Worm (Caenorhabditis elegans) whole organism, midembryonic: ENCODE measurements around the gene lam-1.
"Not testable (repeated sequence)": the region's sequence is repeated elsewhere in the genome, so short reads cannot be mapped to it uniquely, and the experiment has no call there.

ENCODE experiments used
- T22C8.4 ChIP-seq: fragments of 200-800 bp; sonication (Bioruptor generic); IDR thresholded peaks from 2 replicates; pipeline ENCODE4 v1.3.6; 2022; ENCODE audit warnings: missing genetic modification characterization, missing compliant biosample characterization
- cog-1 ChIP-seq: sonication (generic microtip); optimal IDR thresholded peaks from 2 replicates; lab custom pipeline; 2016; ENCODE audit warnings: missing genetic modification characterization, missing compliant biosample characterization
- flt-1 ChIP-seq: fragments of 200-800 bp; sonication (Bioruptor generic); IDR thresholded peaks from 2 replicates; pipeline ENCODE4 v1.3.6; 2022; ENCODE audit warnings: missing genetic modification characterization, missing compliant biosample characterization
- klf-2 ChIP-seq: fragments of 200-800 bp; sonication (Bioruptor generic); conservative IDR thresholded peaks from 2 replicates; pipeline ENCODE4 v1.3.6; 2022; ENCODE audit warnings: missing genetic modification reagents, missing genetic modification characterization, missing compliant biosample characterization
- med-1 ChIP-seq: sonication (generic microtip); optimal IDR thresholded peaks from 2 replicates; lab custom pipeline; 2017; ENCODE audit warnings: missing genetic modification characterization, mild to moderate bottlenecking, missing compliant biosample characterization, antibody characterized with exemption, missing genetic modification reagents; ENCODE audit not compliant: insufficient read depth
- ref-1 ChIP-seq: fragments of 200-800 bp; sonication (Bioruptor generic); conservative IDR thresholded peaks from 2 replicates; pipeline ENCODE4 v1.3.6; 2022; ENCODE audit warnings: missing genetic modification reagents, missing genetic modification characterization, missing compliant biosample characterization
- tab-1 ChIP-seq: fragments of 200-800 bp; sonication (Bioruptor generic); IDR thresholded peaks from 2 replicates; pipeline ENCODE4 v1.3.6; 2022; ENCODE audit warnings: missing genetic modification characterization, missing compliant biosample characterization
- ztf-23 ChIP-seq: fragments of 200-800 bp; sonication (Bioruptor generic); IDR thresholded peaks from 2 replicates; pipeline ENCODE4 v1.3.6; 2022; ENCODE audit warnings: missing genetic modification reagents, missing genetic modification characterization, missing compliant biosample characterization
- ztf-29 ChIP-seq: fragments of 200-800 bp; sonication (Bioruptor generic); IDR thresholded peaks from 2 replicates; pipeline ENCODE4 v1.3.6; 2022; ENCODE audit warnings: missing genetic modification reagents, missing genetic modification characterization, missing compliant biosample characterization

The lam-1 gene

ce11 chrIV:5221721-5222120 is 48.6 kb downstream of the lam-1 start:
- TF ChIP-seq tab-1 (GFP tag; lab: Robert Waterston, UW) (no peak), ztf-23 (GFP tag; lab: Robert Waterston, UW) (no peak)

ce11 chrIV:5224238-5224637 is 51.1 kb downstream of the lam-1 start, which contains the start of gene Y59E9AL.8:
Gene Y59E9AL.8, minus strand, starts transcription at chrIV:5224338.
- TF ChIP-seq klf-2 (GFP tag; lab: Robert Waterston, UW): no peak
- TF ChIP-seq med-1: no peak
- no peak for TF ChIP-seq flt-1 (GFP tag; lab: Robert Waterston, UW)
- TF ChIP-seq cog-1: no peak
- no peak for TF ChIP-seq ztf-23 (GFP tag; lab: Robert Waterston, UW)
- TF ChIP-seq ref-1 (GFP tag; lab: Robert Waterston, UW): no peak
- no peak for TF ChIP-seq T22C8.4

ce11 chrIV:5225277-5225822 is 52.2 kb downstream of the lam-1 start, which contains the start of gene cylc-1:
Gene cylc-1, minus strand, starts transcription at chrIV:5225772.
- TF ChIP-seq klf-2, ref-1, tab-1 (GFP tag; lab: Robert Waterston, UW): not testable (repeated sequence)

- TF ChIP-seq ztf-29, ref-1, klf-2 (GFP tag; lab: Robert Waterston, UW): not testable (repeated sequence)
Observed at ce11 chrIV:5226552-5226951, 53.4 kb downstream of the lam-1 start, which contains the start of gene nsph-4.1. Gene nsph-4.1, plus strand, starts transcription at chrIV:5226852.

ce11 chrIV:5228619-5229018 is 55.5 kb downstream of the lam-1 start, which contains the start of gene thn-6:
Gene thn-6, plus strand, starts transcription at chrIV:5228919.
- no peak for TF ChIP-seq T22C8.4
- no peak for TF ChIP-seq ztf-23 (GFP tag; lab: Robert Waterston, UW)
- no peak for TF ChIP-seq ref-1 (GFP tag; lab: Robert Waterston, UW)
- TF ChIP-seq klf-2 (GFP tag; lab: Robert Waterston, UW): no peak
- no peak for TF ChIP-seq cog-1
- TF ChIP-seq flt-1 (GFP tag; lab: Robert Waterston, UW): no peak
- TF ChIP-seq ztf-29 (GFP tag; lab: Robert Waterston, UW): no peak
- no peak for TF ChIP-seq med-1
- TF ChIP-seq tab-1 (GFP tag; lab: Robert Waterston, UW): no peak

- no peak for TF ChIP-seq cog-1
- TF ChIP-seq tab-1 (GFP tag; lab: Robert Waterston, UW): no peak
- TF ChIP-seq klf-2 (GFP tag; lab: Robert Waterston, UW): no peak
- TF ChIP-seq med-1: no peak
- no peak for TF ChIP-seq flt-1 (GFP tag; lab: Robert Waterston, UW)
- TF ChIP-seq ref-1 (GFP tag; lab: Robert Waterston, UW): no peak
- TF ChIP-seq ztf-29 (GFP tag; lab: Robert Waterston, UW): no peak
- TF ChIP-seq ztf-23 (GFP tag; lab: Robert Waterston, UW): no peak
- no peak for TF ChIP-seq T22C8.4
Observed at ce11 chrIV:5230530-5230929, 57.4 kb downstream of the lam-1 start, which contains the start of gene thn-5. Gene thn-5, plus strand, starts transcription at chrIV:5230830.
